Worm (Caenorhabditis elegans) whole organism, L4 larva: ENCODE data around the gene cka-2.

Source experiments
- D1046.2 ChIP-seq: fragments of 200-800 bp; sonication (Bioruptor generic); IDR thresholded peaks from 2 replicates; pipeline ENCODE4 v1.3.6; 2022; ENCODE audit warnings: missing genetic modification characterization, missing compliant biosample characterization
- F37D6.2 ChIP-seq: sonication (generic microtip); optimal IDR thresholded peaks from 2 replicates; lab custom pipeline; 2016; ENCODE audit warnings: mild to moderate bottlenecking, missing genetic modification characterization, missing compliant biosample characterization
- F49E8.2 ChIP-seq: sonication (generic microtip); optimal IDR thresholded peaks from 2 replicates; lab custom pipeline; 2016; ENCODE audit warnings: missing compliant biosample characterization, mild to moderate bottlenecking, missing genetic modification characterization, borderline replicate concordance
- R02D3.7 ChIP-seq: fragments of 150-350 bp; sonication (generic microtip); optimal IDR thresholded peaks from 3 replicates; lab custom pipeline; 2014; ENCODE audit warnings: missing biosample characterization, missing genetic modification characterization
- T26A8.4 ChIP-seq: fragments of 200-800 bp; sonication (Bioruptor generic); IDR thresholded peaks from 2 replicates; pipeline ENCODE4 v1.3.6; 2022; ENCODE audit warnings: missing genetic modification characterization, missing compliant biosample characterization
- Y48G9A.11 ChIP-seq: fragments of 200-800 bp; sonication (Bioruptor generic); IDR thresholded peaks from 2 replicates; pipeline ENCODE4 v1.3.6; 2022; ENCODE audit warnings: missing genetic modification reagents, missing genetic modification characterization, missing compliant biosample characterization
- Y5F2A.4 ChIP-seq: fragments of 200-800 bp; sonication (Bioruptor generic); optimal IDR thresholded peaks from 2 replicates; lab custom pipeline; 2018; ENCODE audit warnings: mild to moderate bottlenecking, missing genetic modification characterization, missing compliant biosample characterization
- aha-1 ChIP-seq: fragments of 150-350 bp; peaks from one replicate; lab custom pipeline; 2014; ENCODE audit warnings: missing biosample characterization, missing genetic modification characterization
- attf-4 ChIP-seq: sonication (generic microtip); optimal IDR thresholded peaks from 3 replicates; lab custom pipeline; 2017; ENCODE audit warnings: missing biosample characterization, missing genetic modification characterization
- ceh-20 ChIP-seq: fragments of 200-800 bp; sonication (Bioruptor generic); IDR thresholded peaks from 2 replicates; pipeline ENCODE4 v1.3.6; 2022; ENCODE audit warnings: missing genetic modification reagents, missing genetic modification characterization, missing compliant biosample characterization
- ctbp-1 ChIP-seq: fragments of 200-800 bp; sonication (Bioruptor generic); IDR thresholded peaks from 2 replicates; pipeline ENCODE4 v1.3.6; 2022; ENCODE audit warnings: missing genetic modification reagents, missing genetic modification characterization, missing compliant biosample characterization
- daf-8 ChIP-seq: fragments of 200-800 bp; sonication (Bioruptor generic); IDR thresholded peaks from 2 replicates; pipeline ENCODE4 v1.3.6; 2022; ENCODE audit warnings: missing genetic modification characterization, missing compliant biosample characterization
- dmd-9 ChIP-seq: fragments of 200-800 bp; sonication (Bioruptor generic); IDR thresholded peaks from 2 replicates; pipeline ENCODE4 v1.3.6; 2022; ENCODE audit warnings: missing genetic modification reagents, missing genetic modification characterization, missing compliant biosample characterization
- duxl-1 ChIP-seq: sonication (generic microtip); optimal IDR thresholded peaks from 2 replicates; lab custom pipeline; 2016; ENCODE audit warnings: mild to moderate bottlenecking, missing genetic modification characterization, moderate library complexity, missing compliant biosample characterization; ENCODE audit not compliant: poor library complexity
- fkh-10 ChIP-seq: fragments of 150-350 bp; optimal IDR thresholded peaks from 2 replicates; lab custom pipeline; 2014; ENCODE audit warnings: missing biosample characterization, missing genetic modification reagents, missing genetic modification characterization
- gei-8 ChIP-seq: fragments of 200-800 bp; sonication (Bioruptor generic); optimal IDR thresholded peaks from 2 replicates; lab custom pipeline; 2018; ENCODE audit warnings: mild to moderate bottlenecking, missing genetic modification characterization, missing compliant biosample characterization
- hif-1 ChIP-seq, 2 experiments: sonication (generic microtip); optimal IDR thresholded peaks; 2 replicates each; lab custom pipeline; 2016 to 2017; ENCODE audit warnings: missing compliant biosample characterization in 2 of 2, missing genetic modification characterization in 2 of 2, missing genetic modification reagents in 2 of 2, missing genotype in 2 of 2, mild to moderate bottlenecking in 1 of 2
- hlh-11 ChIP-seq: fragments of 200-800 bp; sonication (Bioruptor generic); optimal IDR thresholded peaks from 2 replicates; lab custom pipeline; 2018; ENCODE audit warnings: mild to moderate bottlenecking, missing genetic modification characterization, missing compliant biosample characterization
- hlh-30 ChIP-seq: sonication (generic microtip); optimal IDR thresholded peaks from 2 replicates; lab custom pipeline; 2017; ENCODE audit warnings: antibody characterized with exemption, mild to moderate bottlenecking, missing genetic modification characterization, missing compliant biosample characterization; ENCODE audit not compliant: insufficient read depth
- lin-1 ChIP-seq: fragments of 200-800 bp; sonication (Bioruptor generic); IDR thresholded peaks from 2 replicates; pipeline ENCODE4 v1.3.6; 2022; ENCODE audit warnings: missing genetic modification reagents, missing genetic modification characterization, missing compliant biosample characterization
- lin-13 ChIP-seq: fragments of 150-350 bp; optimal IDR thresholded peaks from 2 replicates; lab custom pipeline; 2014; ENCODE audit warnings: missing biosample characterization, missing genetic modification reagents, missing genetic modification characterization
- lin-15B ChIP-seq: fragments of 150-350 bp; sonication (generic microtip); optimal IDR thresholded peaks from 3 replicates; lab custom pipeline; 2014; ENCODE audit warnings: missing biosample characterization, missing genetic modification characterization
- lin-38 ChIP-seq: fragments of 200-800 bp; sonication (Bioruptor generic); IDR thresholded peaks from 2 replicates; pipeline ENCODE4 v1.3.6; 2022; ENCODE audit warnings: missing genetic modification reagents, missing genetic modification characterization, missing compliant biosample characterization
- mdl-1 ChIP-seq, 2 experiments: fragments of 150-350 bp in 1 of 2; sonication (generic microtip) in 1 of 2; optimal IDR thresholded peaks; 2 replicates each; lab custom pipeline; 2014 to 2017; ENCODE audit warnings: missing biosample characterization in 2 of 2, missing genetic modification characterization in 2 of 2
- nhr-10 ChIP-seq: fragments of 150-350 bp; optimal IDR thresholded peaks from 2 replicates; lab custom pipeline; 2014; ENCODE audit warnings: missing biosample characterization, missing genetic modification characterization
- nhr-102 ChIP-seq: sonication (generic microtip); optimal IDR thresholded peaks from 2 replicates; lab custom pipeline; 2016; ENCODE audit warnings: mild to moderate bottlenecking, missing genetic modification characterization, moderate library complexity, missing compliant biosample characterization
- nhr-237 ChIP-seq: sonication (generic microtip); optimal IDR thresholded peaks from 2 replicates; lab custom pipeline; 2017; ENCODE audit warnings: missing biosample characterization, missing genetic modification characterization
- nhr-41 ChIP-seq: fragments of 200-800 bp; sonication (Bioruptor generic); IDR thresholded peaks from 2 replicates; pipeline ENCODE4 v1.3.6; 2022; ENCODE audit warnings: missing genetic modification reagents, missing genetic modification characterization, missing compliant biosample characterization
- nhr-48 ChIP-seq: sonication (generic microtip); optimal IDR thresholded peaks from 2 replicates; lab custom pipeline; 2016; ENCODE audit warnings: mild to moderate bottlenecking, missing genetic modification characterization, missing compliant biosample characterization
- nhr-76 ChIP-seq: fragments of 150-350 bp; optimal IDR thresholded peaks from 2 replicates; lab custom pipeline; 2014; ENCODE audit warnings: missing biosample characterization, missing genetic modification characterization
- nhr-77 ChIP-seq: fragments of 150-350 bp; optimal IDR thresholded peaks from 2 replicates; lab custom pipeline; 2014; ENCODE audit warnings: missing biosample characterization, missing genetic modification characterization
- php-3 ChIP-seq: fragments of 200-800 bp; sonication (Bioruptor generic); IDR thresholded peaks from 2 replicates; pipeline ENCODE4 v1.3.6; 2022; ENCODE audit warnings: missing genetic modification reagents, missing genetic modification characterization, missing compliant biosample characterization
- pqm-1 ChIP-seq: sonication (generic microtip); optimal IDR thresholded peaks from 2 replicates; lab custom pipeline; 2017; ENCODE audit warnings: missing biosample characterization, missing genetic modification characterization
- rbr-2 ChIP-seq: sonication (generic microtip); optimal IDR thresholded peaks from 2 replicates; lab custom pipeline; 2016; ENCODE audit warnings: missing genotype, missing genetic modification characterization, missing compliant biosample characterization
- sdz-12 ChIP-seq: fragments of 200-800 bp; sonication (Bioruptor generic); optimal IDR thresholded peaks from 2 replicates; lab custom pipeline; 2018; ENCODE audit warnings: mild to moderate bottlenecking, missing genetic modification characterization, missing compliant biosample characterization
- snpc-1.2 ChIP-seq: fragments of 200-800 bp; sonication (Bioruptor generic); IDR thresholded peaks from 2 replicates; pipeline ENCODE4 v1.3.6; 2022; ENCODE audit warnings: missing genetic modification reagents, missing genetic modification characterization, missing compliant biosample characterization
- snpc-4 ChIP-seq: fragments of 150-350 bp; optimal IDR thresholded peaks from 2 replicates; lab custom pipeline; 2014; ENCODE audit warnings: missing biosample characterization, missing genetic modification characterization
- tra-1 ChIP-seq: fragments of 200-800 bp; sonication (Bioruptor generic); IDR thresholded peaks from 2 replicates; pipeline ENCODE4 v1.3.6; 2022; ENCODE audit warnings: missing genetic modification reagents, missing genetic modification characterization, missing compliant biosample characterization
- unc-62 ChIP-seq, 3 experiments: fragments of 150-350 bp in 1 of 3; sonication (generic microtip); optimal IDR thresholded peaks in 2 of 3; peaks in 1 of 3; 1 replicate in 1 of 3; 2 replicates in 2 of 3; lab custom pipeline; 2014 to 2017; ENCODE audit warnings: missing biosample characterization in 3 of 3, missing genetic modification characterization in 3 of 3, missing genetic modification reagents in 3 of 3, missing genotype in 1 of 3
- vab-7 ChIP-seq: fragments of 200-800 bp; sonication (Bioruptor generic); IDR thresholded peaks from 2 replicates; pipeline ENCODE4 v1.3.6; 2022; ENCODE audit warnings: missing genetic modification reagents, missing genetic modification characterization, missing compliant biosample characterization
- zag-1 ChIP-seq: fragments of 150-350 bp; optimal IDR thresholded peaks from 2 replicates; lab custom pipeline; 2014; ENCODE audit warnings: missing biosample characterization, missing genetic modification characterization
- zip-11 ChIP-seq: fragments of 200-800 bp; sonication (Bioruptor generic); IDR thresholded peaks from 2 replicates; pipeline ENCODE4 v1.3.6; 2022; ENCODE audit warnings: missing genetic modification characterization, missing compliant biosample characterization
- zip-2 ChIP-seq: fragments of 150-350 bp; optimal IDR thresholded peaks from 2 replicates; lab custom pipeline; 2014; ENCODE audit warnings: missing biosample characterization, missing genetic modification characterization

The cka-2 gene

ce11 chrX:4284470-4284869, 1.5 kb upstream of the cka-2 start (continued):
- no peak for TF ChIP-seq lin-13 (GFP tag; lab: Kevin White, UChicago)
- peak; percentile 27; the same call in 1 of the 2 replicates for TF ChIP-seq lin-1
- no peak for TF ChIP-seq R02D3.7 (tag; lab: Kevin White, UChicago)
- TF ChIP-seq nhr-10 (tag; lab: Kevin White, UChicago), result no peak
- no peak for TF ChIP-seq nhr-41 (GFP tag; lab: Robert Waterston, UW)
- TF ChIP-seq php-3, result no peak
- no peak for TF ChIP-seq Y5F2A.4
- no peak for TF ChIP-seq ceh-20 (GFP tag; lab: Robert Waterston, UW)
- TF ChIP-seq zag-1 (tag; lab: Kevin White, UChicago), result no peak
- TF ChIP-seq daf-8, result no peak
- no peak for TF ChIP-seq zip-2 (tag; lab: Kevin White, UChicago)
- TF ChIP-seq lin-38, result no peak
- no peak for TF ChIP-seq ctbp-1 (GFP tag; lab: Robert Waterston, UW)
- no peak for TF ChIP-seq snpc-1.2
- no peak for TF ChIP-seq rbr-2 (tag; lab: Kevin White, UChicago)
- peak; percentile 16 for TF ChIP-seq nhr-77
- peak; percentile 12 for TF ChIP-seq pqm-1 (tag; lab: Kevin White, UChicago)
- no peak for TF ChIP-seq nhr-237 (tag; lab: Kevin White, UChicago)
- TF ChIP-seq D1046.2 (GFP tag; lab: Robert Waterston, UW), result no peak
- TF ChIP-seq F49E8.2, result no peak
- no peak for TF ChIP-seq nhr-76 (tag; lab: Kevin White, UChicago)
- no peak for TF ChIP-seq snpc-4
- no peak for TF ChIP-seq Y48G9A.11
- TF ChIP-seq lin-15B (tag; lab: Kevin White, UChicago), result no peak
- TF ChIP-seq hlh-11 (tag; lab: Kevin White, UChicago), result peak; percentile 47
- TF ChIP-seq T26A8.4 (GFP tag; lab: Robert Waterston, UW), result no peak
- no peak for TF ChIP-seq hlh-30 (tag; lab: Kevin White, UChicago)
- TF ChIP-seq tra-1, result no peak
- TF ChIP-seq duxl-1 (tag; lab: Kevin White, UChicago), result no peak
- no peak for TF ChIP-seq vab-7 (GFP tag; lab: Robert Waterston, UW)
- TF ChIP-seq gei-8, result no peak
- no peak for TF ChIP-seq dmd-9 (GFP tag; lab: Robert Waterston, UW)
- TF ChIP-seq attf-4, result no peak
- no peak for TF ChIP-seq mdl-1 (tag; optimal IDR thresholded peaks at IDR 0.05; lab: Kevin White, UChicago)
- TF ChIP-seq nhr-102, result no peak
- no peak for TF ChIP-seq sdz-12 (GFP tag; lab: Kevin White, UChicago)
- TF ChIP-seq nhr-48 (tag; lab: Kevin White, UChicago), result no peak
- TF ChIP-seq zip-11, result no peak
- no peak for TF ChIP-seq hif-1 (tag; optimal IDR thresholded peaks at IDR 0.05; lab: Kevin White, UChicago)

DNA sequence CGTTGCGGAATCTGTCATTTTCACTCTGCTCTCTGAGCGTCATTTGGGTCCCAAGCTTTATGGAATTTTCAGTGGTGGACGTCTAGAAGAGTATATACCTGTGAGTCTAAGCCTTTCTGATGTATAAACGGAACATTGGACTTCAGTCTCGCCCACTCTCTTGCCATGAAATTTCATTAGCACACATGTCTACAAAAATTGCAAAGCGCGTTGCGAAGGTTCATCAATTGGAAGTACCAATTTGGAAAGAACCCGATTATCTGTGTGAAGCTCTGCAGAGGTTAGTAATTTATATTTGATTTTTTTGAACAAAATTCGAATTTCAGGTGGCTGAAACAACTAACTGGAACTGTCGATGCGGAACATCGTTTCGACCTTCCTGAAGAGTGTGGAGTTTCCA, 3.9 kb downstream of the cka-2 start:
- peak in 1 of 2 experiments; percentile 57 for TF ChIP-seq unc-62 (GFP tag; optimal IDR thresholded peaks at IDR 0.05 in 1 of 2; lab: Kevin White, UChicago)
- no peak for TF ChIP-seq unc-62 (tag; optimal IDR thresholded peaks at IDR 0.05; lab: Kevin White, UChicago)
- TF ChIP-seq F37D6.2 (tag; lab: Kevin White, UChicago), result no peak
- TF ChIP-seq fkh-10 (GFP tag; lab: Kevin White, UChicago), result no peak
- TF ChIP-seq aha-1, result peak; percentile 74
